Fruit fly (Drosophila melanogaster) whole organism, embryonic: ENCODE data around the gene CG14085.
A peak's percentile ranks its signal among the peaks of the same experiment; 100 is the strongest.

Source experiments
- Awh ChIP-seq: fragments of 200-800 bp; sonication (Bioruptor generic); IDR thresholded peaks from 2 replicates; pipeline ENCODE4, ENCODE4 v1.3.6; 2022; ENCODE audit warnings: missing biosample characterization, missing genetic modification characterization
- C15 ChIP-seq: fragments of 200-800 bp; sonication (Bioruptor generic); IDR thresholded peaks from 3 replicates; pipeline ENCODE4 v1.3.6; 2022; ENCODE audit warnings: missing biosample characterization, missing genetic modification characterization
- CG10267 ChIP-seq: fragments of 200-800 bp; sonication (Bioruptor generic); optimal IDR thresholded peaks from 2 replicates; lab custom pipeline; 2018; ENCODE audit warnings: missing biosample characterization, mild to moderate bottlenecking, missing genetic modification characterization, moderate library complexity
- CG10274 ChIP-seq: fragments of 200-800 bp; sonication (Bioruptor generic); optimal IDR thresholded peaks from 3 replicates; lab custom pipeline; 2017; ENCODE audit warnings: missing biosample characterization, mild to moderate bottlenecking, missing genetic modification characterization
- CG12104 ChIP-seq: fragments of 200-800 bp; sonication (Bioruptor generic); optimal IDR thresholded peaks from 3 replicates; lab custom pipeline; 2016; ENCODE audit warnings: missing biosample characterization, missing genetic modification characterization
- CG12391 ChIP-seq: fragments of 200-800 bp; sonication (Bioruptor generic); optimal IDR thresholded peaks from 3 replicates; lab custom pipeline; 2018; ENCODE audit warnings: missing biosample characterization, mild to moderate bottlenecking, missing genetic modification characterization, moderate library complexity
- CG13123 ChIP-seq: fragments of 200-800 bp; sonication (Bioruptor generic); optimal IDR thresholded peaks from 2 replicates; lab custom pipeline; 2016; ENCODE audit warnings: missing biosample characterization, missing genetic modification characterization
- CG15011 ChIP-seq: fragments of 200-800 bp; sonication (Bioruptor generic); optimal IDR thresholded peaks from 3 replicates; lab custom pipeline; 2018; ENCODE audit warnings: missing biosample characterization, mild to moderate bottlenecking, missing genetic modification characterization
- CG15514 ChIP-seq: fragments of 200-800 bp; sonication (Bioruptor generic); optimal IDR thresholded peaks from 3 replicates; lab custom pipeline; 2017; ENCODE audit warnings: missing biosample characterization, missing genetic modification characterization, mild to moderate bottlenecking, moderate library complexity, missing genetic modification reagents
- CG16863 ChIP-seq: fragments of 200-800 bp; sonication (Bioruptor generic); optimal IDR thresholded peaks from 3 replicates; lab custom pipeline; 2016; ENCODE audit warnings: missing biosample characterization, missing genetic modification characterization
- CG18262 ChIP-seq: fragments of 200-800 bp; optimal IDR thresholded peaks from 3 replicates; lab custom pipeline; 2019; ENCODE audit warnings: missing biosample characterization, mild to moderate bottlenecking, missing genetic modification characterization, moderate library complexity
- CG2875 ChIP-seq: fragments of 200-800 bp; sonication (Bioruptor generic); optimal IDR thresholded peaks from 2 replicates; lab custom pipeline; 2017; ENCODE audit warnings: missing biosample characterization, mild to moderate bottlenecking, missing genetic modification characterization, missing genetic modification reagents
- CG31365 ChIP-seq: fragments of 200-800 bp; sonication (Bioruptor generic); optimal IDR thresholded peaks from 2 replicates; lab custom pipeline; 2018; ENCODE audit warnings: missing biosample characterization, mild to moderate bottlenecking, missing genetic modification characterization
- CG31441 ChIP-seq: fragments of 200-800 bp; sonication (Bioruptor generic); IDR thresholded peaks from 2 replicates; pipeline ENCODE4 v1.3.6; 2022; ENCODE audit warnings: missing biosample characterization, missing genetic modification characterization
- CG32532 ChIP-seq: fragments of 200-800 bp; sonication (Bioruptor generic); IDR thresholded peaks from 2 replicates; pipeline ENCODE4 v1.3.6; 2022; ENCODE audit warnings: missing biosample characterization, missing genetic modification characterization
- CG3847 ChIP-seq: fragments of 200-800 bp; sonication (Bioruptor generic); IDR thresholded peaks from 2 replicates; pipeline ENCODE4 v1.3.6; 2022; ENCODE audit warnings: missing biosample characterization, missing genetic modification characterization
- CG42726 ChIP-seq: fragments of 200-800 bp; sonication (Bioruptor generic); IDR thresholded peaks from 2 replicates; pipeline ENCODE4 v1.3.6; 2022; ENCODE audit warnings: missing biosample characterization, missing genetic modification characterization; ENCODE audit not compliant: partially characterized antibody
- CG4730 ChIP-seq: fragments of 200-800 bp; sonication (Bioruptor generic); IDR thresholded peaks from 2 replicates; pipeline ENCODE4 v1.3.6; 2022; ENCODE audit warnings: missing biosample characterization, missing genetic modification characterization
- CG6272 ChIP-seq: fragments of 200-800 bp; sonication (Bioruptor generic); IDR thresholded peaks from 2 replicates; pipeline ENCODE4 v1.3.6; 2022; ENCODE audit warnings: missing biosample characterization, missing genetic modification characterization
- CG7745 ChIP-seq: fragments of 200-800 bp; sonication (Bioruptor generic); optimal IDR thresholded peaks from 2 replicates; lab custom pipeline; 2018; ENCODE audit warnings: missing biosample characterization, mild to moderate bottlenecking, missing genetic modification characterization, moderate library complexity
- CG8924 ChIP-seq: fragments of 200-800 bp; optimal IDR thresholded peaks from 3 replicates; lab custom pipeline; 2019; ENCODE audit warnings: missing biosample characterization, mild to moderate bottlenecking, missing genetic modification characterization, moderate library complexity
- Deaf1 ChIP-seq: fragments of 200-800 bp; optimal IDR thresholded peaks from 3 replicates; lab custom pipeline; 2019; ENCODE audit warnings: missing biosample characterization, mild to moderate bottlenecking, missing genetic modification characterization, moderate library complexity
- Dip3 ChIP-seq: fragments of 200-800 bp; sonication (Bioruptor generic); optimal IDR thresholded peaks from 3 replicates; lab custom pipeline; 2016; ENCODE audit warnings: missing biosample characterization, missing genetic modification characterization
- E2f2 ChIP-seq: fragments of 200-800 bp; sonication (Bioruptor generic); IDR thresholded peaks from 2 replicates; pipeline ENCODE4 v1.3.6; 2022; ENCODE audit warnings: missing biosample characterization, missing genetic modification characterization
- Gug ChIP-seq: fragments of 200-800 bp; sonication (Bioruptor generic); IDR thresholded peaks from 4 replicates; pipeline ENCODE4 v1.3.6; 2022; ENCODE audit warnings: missing biosample characterization, missing genetic modification characterization
- HHEX ChIP-seq: fragments of 200-800 bp; sonication (Bioruptor generic); optimal IDR thresholded peaks from 3 replicates; lab custom pipeline; 2017; ENCODE audit warnings: missing biosample characterization, mild to moderate bottlenecking, missing genetic modification characterization, missing genetic modification reagents
- Lim3 ChIP-seq: fragments of 200-800 bp; sonication (Bioruptor generic); IDR thresholded peaks from 2 replicates; pipeline ENCODE4 v1.3.6; 2022; ENCODE audit warnings: missing biosample characterization, missing genetic modification characterization
- Nf-YA ChIP-seq: fragments of 200-800 bp; sonication (Bioruptor generic); IDR thresholded peaks from 2 replicates; pipeline ENCODE4 v1.3.6; 2022; ENCODE audit warnings: missing biosample characterization, missing genetic modification characterization
- Oli ChIP-seq: fragments of 200-800 bp; sonication (Bioruptor generic); optimal IDR thresholded peaks from 2 replicates; lab custom pipeline; 2018; ENCODE audit warnings: missing biosample characterization, mild to moderate bottlenecking, missing genetic modification characterization, moderate library complexity
- Optix ChIP-seq: fragments of 200-800 bp; sonication (Bioruptor generic); IDR thresholded peaks from 3 replicates; pipeline ENCODE4 v1.3.6; 2022; ENCODE audit warnings: missing biosample characterization, missing genetic modification characterization
- Sox100B ChIP-seq: fragments of 200-800 bp; sonication (Bioruptor generic); optimal IDR thresholded peaks from 3 replicates; lab custom pipeline; 2018; ENCODE audit warnings: missing biosample characterization, mild to moderate bottlenecking, missing genetic modification characterization
- Sry-β ChIP-seq: fragments of 200-800 bp; sonication (Bioruptor generic); optimal IDR thresholded peaks from 2 replicates; lab custom pipeline; 2018; ENCODE audit warnings: missing biosample characterization, mild to moderate bottlenecking, missing genetic modification characterization, moderate library complexity
- dmrt11E ChIP-seq: fragments of 200-800 bp; sonication (Bioruptor generic); optimal IDR thresholded peaks from 3 replicates; lab custom pipeline; 2018; ENCODE audit warnings: missing biosample characterization, mild to moderate bottlenecking, missing genetic modification characterization, moderate library complexity
- grn ChIP-seq: fragments of 200-800 bp; sonication (Bioruptor generic); optimal IDR thresholded peaks from 3 replicates; lab custom pipeline; 2017; ENCODE audit warnings: missing biosample characterization, missing genetic modification characterization
- h ChIP-seq: fragments of >200 bp; optimal IDR thresholded peaks from 2 replicates; lab custom pipeline; 2017
- her ChIP-seq: fragments of 200-800 bp; sonication (Bioruptor generic); optimal IDR thresholded peaks from 2 replicates; lab custom pipeline; 2016; ENCODE audit warnings: missing biosample characterization, missing genetic modification characterization
- kay ChIP-seq: fragments of 200-800 bp; sonication (Bioruptor generic); optimal IDR thresholded peaks from 2 replicates; lab custom pipeline; 2016; ENCODE audit warnings: missing biosample characterization, missing genetic modification characterization
- luna ChIP-seq: fragments of 200-800 bp; sonication (Bioruptor generic); optimal IDR thresholded peaks from 2 replicates; lab custom pipeline; 2016; ENCODE audit warnings: missing biosample characterization, missing genetic modification characterization
- maf-S ChIP-seq: fragments of 200-800 bp; sonication (Bioruptor generic); optimal IDR thresholded peaks from 2 replicates; lab custom pipeline; 2016; ENCODE audit warnings: missing biosample characterization, missing genetic modification characterization
- nerfin-1 ChIP-seq: fragments of 200-800 bp; sonication (Bioruptor generic); optimal IDR thresholded peaks from 3 replicates; lab custom pipeline; 2019; ENCODE audit warnings: missing biosample characterization, mild to moderate bottlenecking, missing genetic modification characterization, moderate library complexity
- nerfin-2 ChIP-seq: fragments of 200-800 bp; sonication (Bioruptor generic); IDR thresholded peaks from 2 replicates; pipeline ENCODE4 v1.3.6; 2022; ENCODE audit warnings: missing biosample characterization, missing genetic modification characterization; ENCODE audit not compliant: partially characterized antibody
- oc ChIP-seq: fragments of 200-800 bp; sonication (Bioruptor generic); optimal IDR thresholded peaks from 2 replicates; lab custom pipeline; 2018; ENCODE audit warnings: missing biosample characterization, mild to moderate bottlenecking, missing genetic modification characterization, moderate library complexity
- rib ChIP-seq: fragments of 200-800 bp; sonication (Bioruptor generic); IDR thresholded peaks from 2 replicates; pipeline ENCODE4 v1.3.6; 2022; ENCODE audit warnings: missing biosample characterization, missing genetic modification characterization
- salm ChIP-seq: fragments of 200-800 bp; sonication (Bioruptor generic); optimal IDR thresholded peaks from 2 replicates; lab custom pipeline; 2018; ENCODE audit warnings: missing biosample characterization, mild to moderate bottlenecking, missing genetic modification characterization
- sc ChIP-seq, 3 experiments: fragments of >200 bp in 2 of 3; fragments of 200-800 bp in 1 of 3; sonication (Bioruptor generic) in 1 of 3; optimal IDR thresholded peaks; 2 replicates in 2 of 3; 3 replicates in 1 of 3; lab custom pipeline; 2017; ENCODE audit warnings: mild to moderate bottlenecking in 1 of 3, missing biosample characterization in 1 of 3, missing genetic modification characterization in 1 of 3, missing genetic modification reagents in 1 of 3
- sima ChIP-seq: fragments of 200-800 bp; sonication (Bioruptor generic); optimal IDR thresholded peaks from 2 replicates; lab custom pipeline; 2016; ENCODE audit warnings: missing biosample characterization, missing genetic modification characterization
- sob ChIP-seq: fragments of 200-800 bp; sonication (Bioruptor generic); IDR thresholded peaks from 2 replicates; pipeline ENCODE4 v1.3.6; 2022; ENCODE audit warnings: missing biosample characterization, missing genetic modification characterization
- tap ChIP-seq: fragments of 200-800 bp; optimal IDR thresholded peaks from 3 replicates; lab custom pipeline; 2019; ENCODE audit warnings: missing biosample characterization, mild to moderate bottlenecking, missing genetic modification characterization, moderate library complexity
- tgo ChIP-seq: fragments of 200-800 bp; sonication (Bioruptor generic); IDR thresholded peaks from 3 replicates; pipeline ENCODE4 v1.3.6; 2022; ENCODE audit warnings: missing biosample characterization, missing genetic modification characterization
- vfl ChIP-seq: fragments of 200-800 bp; sonication (Bioruptor generic); optimal IDR thresholded peaks from 2 replicates; lab custom pipeline; 2016; ENCODE audit warnings: missing biosample characterization, missing genetic modification characterization

CG14085 gene

dm6 chr3L:19263480-19264140 is 5.5 kb upstream of the CG14085 start, which contains the start of the genes CG42374 and Mettl5 (continued):
- TF ChIP-seq CG15514 (GFP tag; lab: Kevin White, UChicago) = peak; percentile 30
- no peak for TF ChIP-seq nerfin-2 (GFP tag; lab: Robert Waterston, UW)
- no peak for TF ChIP-seq salm
- TF ChIP-seq oc = no peak
- no peak for TF ChIP-seq maf-S (GFP tag; lab: Kevin White, UChicago)
- TF ChIP-seq Sox100B (GFP tag; lab: Kevin White, UChicago) = peak; percentile 14
- TF ChIP-seq CG18262 (tag; lab: Kevin White, UChicago) = peak; percentile 31
- TF ChIP-seq CG2875 (GFP tag; lab: Kevin White, UChicago) = no peak
- no peak for TF ChIP-seq sc (optimal IDR thresholded peaks at IDR 0.05; lab: Kevin White, UChicago)
- TF ChIP-seq sc (GFP tag; optimal IDR thresholded peaks at IDR 0.05; lab: Kevin White, UChicago) = no peak
- TF ChIP-seq CG4730 (GFP tag; lab: Robert Waterston, UW) = no peak
- TF ChIP-seq rib (GFP tag; lab: Robert Waterston, UW) = no peak
- TF ChIP-seq Oli = peak; percentile 52
- no peak for TF ChIP-seq CG16863 (GFP tag; lab: Kevin White, UChicago)
- no peak for TF ChIP-seq CG10274
- no peak for TF ChIP-seq CG42726 (GFP tag; lab: Robert Waterston, UW)
- TF ChIP-seq CG32532 (GFP tag; lab: Robert Waterston, UW) = peak; percentile 82
- TF ChIP-seq Gug (GFP tag; lab: Robert Waterston, UW) = no peak
- no peak for TF ChIP-seq CG6272 (GFP tag; lab: Robert Waterston, UW)
- TF ChIP-seq C15 = no peak
- TF ChIP-seq CG15011 (GFP tag; lab: Kevin White, UChicago) = no peak
- no peak for TF ChIP-seq dmrt11E (tag; lab: Kevin White, UChicago)
- TF ChIP-seq CG13123 (GFP tag; lab: Kevin White, UChicago) = no peak
- TF ChIP-seq nerfin-1 (tag; lab: Kevin White, UChicago) = peak; percentile 92
- TF ChIP-seq CG3847 (GFP tag; lab: Robert Waterston, UW) = no peak
- no peak for TF ChIP-seq Dip3 (GFP tag; lab: Kevin White, UChicago)
- no peak for TF ChIP-seq Nf-YA (GFP tag; lab: Robert Waterston, UW)
- TF ChIP-seq Deaf1 (tag; lab: Kevin White, UChicago) = no peak
- peak; percentile 30; the same call in 1 of the 2 replicates for TF ChIP-seq E2f2 (GFP tag; lab: Robert Waterston, UW)
- TF ChIP-seq tgo (GFP tag; lab: Robert Waterston, UW) = peak; percentile 48; the same call in 1 of the 3 replicates
- TF ChIP-seq h = no peak
- no peak for TF ChIP-seq CG7745 (tag; lab: Kevin White, UChicago)
- TF ChIP-seq her (GFP tag; lab: Kevin White, UChicago) = no peak
- no peak for TF ChIP-seq CG8924 (tag; lab: Kevin White, UChicago)
- TF ChIP-seq sima (GFP tag; lab: Kevin White, UChicago) = no peak
- TF ChIP-seq Optix (GFP tag; lab: Robert Waterston, UW) = no peak
- TF ChIP-seq grn (GFP tag; lab: Kevin White, UChicago) = peak; percentile 59
- TF ChIP-seq HHEX (GFP tag; lab: Kevin White, UChicago) = peak; percentile 49
- no peak for TF ChIP-seq CG12104 (GFP tag; lab: Kevin White, UChicago)
- TF ChIP-seq luna = no peak
- TF ChIP-seq sob (GFP tag; lab: Robert Waterston, UW) = peak; percentile 40; the same call in 1 of the 2 replicates
- no peak for TF ChIP-seq Lim3 (GFP tag; lab: Robert Waterston, UW)
- TF ChIP-seq CG31441 (GFP tag; lab: Robert Waterston, UW) = peak; percentile 12; the same call in 1 of the 2 replicates
- TF ChIP-seq Awh (GFP tag; lab: Robert Waterston, UW) = peak; percentile 60; the same call in 1 of the 2 replicates
- peak; percentile 24 for TF ChIP-seq tap
- TF ChIP-seq Sry-β = no peak
- TF ChIP-seq vfl = no peak
- no peak for TF ChIP-seq CG31365 (tag; lab: Kevin White, UChicago)
- peak; percentile 20 for TF ChIP-seq CG12391 (tag; lab: Kevin White, UChicago)
- TF ChIP-seq kay (GFP tag; lab: Kevin White, UChicago) = no peak
- TF ChIP-seq CG10267 (tag; lab: Kevin White, UChicago) = no peak
